Fruit fly (Drosophila melanogaster) whole organism, adult: ENCODE data around the gene CG31886.

Experiments used
- CG12768 ChIP-seq: fragments of 200-800 bp; sonication (Bioruptor generic); optimal IDR thresholded peaks from 2 replicates; lab custom pipeline; 2017; ENCODE audit warnings: missing biosample characterization, missing genetic modification characterization, mild to moderate bottlenecking, moderate library complexity, missing genetic modification reagents
- CG14711 ChIP-seq: fragments of 200-800 bp; sonication (Bioruptor generic); optimal IDR thresholded peaks from 2 replicates; lab custom pipeline; 2018; ENCODE audit warnings: missing biosample characterization, mild to moderate bottlenecking, missing genetic modification characterization, moderate library complexity
- CG1620 ChIP-seq: fragments of 200-800 bp; sonication (Bioruptor generic); optimal IDR thresholded peaks from 2 replicates; lab custom pipeline; 2016; ENCODE audit warnings: missing biosample characterization, missing genetic modification characterization
- CG33017 ChIP-seq: fragments of 200-800 bp; sonication (Bioruptor generic); optimal IDR thresholded peaks from 2 replicates; lab custom pipeline; 2018; ENCODE audit warnings: missing biosample characterization, mild to moderate bottlenecking, missing genetic modification characterization, moderate library complexity
- CG5204 ChIP-seq: fragments of 200-800 bp; sonication (Bioruptor generic); optimal IDR thresholded peaks from 2 replicates; lab custom pipeline; 2016; ENCODE audit warnings: missing biosample characterization, missing genetic modification characterization
- CG7045 ChIP-seq: fragments of 200-800 bp; sonication (Bioruptor generic); optimal IDR thresholded peaks from 2 replicates; lab custom pipeline; 2017; ENCODE audit warnings: missing biosample characterization, mild to moderate bottlenecking, missing genetic modification characterization
- CG7101 ChIP-seq: fragments of 200-800 bp; sonication (Bioruptor generic); optimal IDR thresholded peaks from 2 replicates; lab custom pipeline; 2018; ENCODE audit warnings: missing biosample characterization, mild to moderate bottlenecking, missing genetic modification characterization, moderate library complexity
- Crg-1 ChIP-seq: fragments of 200-800 bp; sonication (Bioruptor generic); optimal IDR thresholded peaks from 2 replicates; lab custom pipeline; 2016; ENCODE audit warnings: missing biosample characterization, missing genetic modification characterization
- Hr96 ChIP-seq: fragments of 200-800 bp; sonication (Bioruptor generic); optimal IDR thresholded peaks from 2 replicates; lab custom pipeline; 2016; ENCODE audit warnings: missing biosample characterization, missing genetic modification characterization
- bab1 ChIP-seq: fragments of 200-800 bp; sonication (Bioruptor generic); optimal IDR thresholded peaks from 3 replicates; lab custom pipeline; 2019; ENCODE audit warnings: missing biosample characterization, mild to moderate bottlenecking, missing genetic modification characterization, moderate library complexity
- kay ChIP-seq: fragments of 200-800 bp; sonication (Bioruptor generic); peaks from one replicate; lab custom pipeline; 2016; ENCODE audit warnings: missing biosample characterization, missing genetic modification characterization, borderline replicate concordance
- ovo ChIP-seq: fragments of 200-800 bp; sonication (Bioruptor generic); optimal IDR thresholded peaks from 2 replicates; lab custom pipeline; 2016; ENCODE audit warnings: missing biosample characterization, missing genetic modification characterization

- TF ChIP-seq CG33017 (tag; lab: Kevin White, UChicago) (no peak), CG7045 (GFP tag; lab: Kevin White, UChicago) (no peak), Hr96 (GFP tag; lab: Kevin White, UChicago) (no peak), CG12768 (no peak), ovo (GFP tag; lab: Kevin White, UChicago) (no peak), kay (GFP tag; lab: Kevin White, UChicago) (no peak), CG14711 (tag; lab: Kevin White, UChicago) (no peak), CG1620 (no peak), Crg-1 (no peak), CG5204 (GFP tag; lab: Kevin White, UChicago) (no peak), CG7101 (tag; lab: Kevin White, UChicago) (no peak), bab1 (GFP tag; lab: Kevin White, UChicago) (no peak)
Measured at dm6 chr2L:8920294-8920693, 38.6 kb downstream of the CG31886 start.
